Fruit fly (Drosophila melanogaster): ENCODE data around the gene CG15482.

CG15482 gene

DNA sequence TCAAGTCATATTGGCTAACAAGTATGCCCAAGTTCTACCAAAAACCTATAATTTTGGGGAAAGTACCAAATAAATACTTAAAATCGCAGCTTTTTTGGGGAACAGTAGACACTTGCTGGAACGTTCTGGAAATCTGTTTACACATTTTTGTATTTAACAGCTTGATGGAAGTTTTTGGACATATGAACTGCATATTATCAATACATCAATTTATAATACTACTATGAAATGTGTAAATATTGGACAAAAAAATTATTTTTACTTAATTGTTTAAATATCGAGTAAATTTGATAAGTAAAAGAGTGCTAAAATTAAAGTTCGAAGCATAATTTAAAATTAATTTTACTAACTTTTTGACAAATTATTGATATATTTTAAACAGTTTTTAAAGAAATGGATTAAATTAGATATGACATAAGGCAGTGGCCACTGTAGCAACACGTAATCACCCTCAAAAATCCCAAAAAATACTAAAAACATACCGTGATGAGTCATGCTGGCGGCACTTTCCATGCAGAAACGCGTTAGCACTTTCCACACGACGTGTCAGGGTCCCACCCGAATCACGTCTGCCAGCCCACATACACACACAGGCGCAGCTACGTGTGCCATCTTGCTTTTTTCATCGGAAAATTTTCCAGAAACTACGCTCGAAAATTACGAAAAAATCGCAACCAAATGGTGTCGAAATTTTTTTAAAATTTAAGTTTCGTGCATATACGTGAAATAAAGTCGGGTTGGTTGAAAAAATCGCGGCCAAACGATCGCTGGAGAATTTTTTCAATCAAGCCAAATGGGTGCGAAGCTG lies 46.4 kb downstream of the CG15482 start, which contains the start of gene Sirt1 (continued):
- TF ChIP-seq CG2120 (GFP tag; optimal IDR thresholded peaks at IDR 0.05): peak; percentile 85
- peak; percentile 51 for TF ChIP-seq CG7928 (GFP tag; optimal IDR thresholded peaks at IDR 0.05)
- TF ChIP-seq inv (GFP tag; IDR thresholded peaks at IDR 0.05; ENCODE audit: partially characterized antibody): no peak
- TF ChIP-seq CG2202 (tag; optimal IDR thresholded peaks at IDR 0.05): peak; percentile 40
- TF ChIP-seq fru (optimal IDR thresholded peaks at IDR 0.05): no peak
- TF ChIP-seq HLH3B (GFP tag; IDR thresholded peaks at IDR 0.05): peak; percentile 63; the same call in 1 of the 2 replicates
- TF ChIP-seq sens (GFP tag): peak; percentile 91
- TF ChIP-seq Fer1 (GFP tag; optimal IDR thresholded peaks at IDR 0.05): peak; percentile 65
- TF ChIP-seq CG17361 (GFP tag; IDR thresholded peaks at IDR 0.05): peak; percentile 98
- peak; percentile 64 for TF ChIP-seq CG2875 (GFP tag; optimal IDR thresholded peaks at IDR 0.05)
- TF ChIP-seq CG34376 (GFP tag; optimal IDR thresholded peaks at IDR 0.05): peak; percentile 43
- TF ChIP-seq mam (GFP tag; optimal IDR thresholded peaks at IDR 0.05): peak; percentile 59
- peak; percentile 29; the same call in 1 of the 2 replicates for TF ChIP-seq CG5953 (GFP tag; IDR thresholded peaks at IDR 0.05)
- peak; percentile 67; the same call in 2 of the 3 replicates for TF ChIP-seq CG11456 (GFP tag; IDR thresholded peaks at IDR 0.05)
- TF ChIP-seq CG10654 (GFP tag; optimal IDR thresholded peaks at IDR 0.05): peak; percentile 76
- no peak for TF ChIP-seq en (GFP tag; optimal IDR thresholded peaks at IDR 0.05)
- TF ChIP-seq twi (tag; optimal IDR thresholded peaks at IDR 0.05): peak; percentile 87
- peak; percentile 92 for TF ChIP-seq Hr3 (GFP tag; optimal IDR thresholded peaks at IDR 0.05)
- TF ChIP-seq CG14441 (GFP tag; IDR thresholded peaks at IDR 0.05): peak; percentile 75
- TF ChIP-seq z (GFP tag; IDR thresholded peaks at IDR 0.05): peak; percentile 8; the same call in 1 of the 3 replicates
- TF ChIP-seq MTF-1 (GFP tag; optimal IDR thresholded peaks at IDR 0.05; ENCODE audit: borderline replicate concordance): peak; percentile 67
- TF ChIP-seq CG1603 (tag; optimal IDR thresholded peaks at IDR 0.05): no peak
- no peak for TF ChIP-seq Hey (tag; optimal IDR thresholded peaks at IDR 0.05)
- TF ChIP-seq CG17359 (tag; optimal IDR thresholded peaks at IDR 0.05): peak; percentile 71
- no peak for TF ChIP-seq cad (GFP tag; optimal IDR thresholded peaks at IDR 0.05)
- 0 out of 2 replicates have a peak, but pooled peaks have one; percentile 38 for TF ChIP-seq CG1024 (GFP tag; IDR thresholded peaks at IDR 0.05)
- TF ChIP-seq pzg (GFP tag; optimal IDR thresholded peaks at IDR 0.05): peak; percentile 56
- peak; percentile 43 for TF ChIP-seq Ravus (GFP tag; IDR thresholded peaks at IDR 0.05)
- peak; percentile 96 for TF ChIP-seq CG30403 (GFP tag; optimal IDR thresholded peaks at IDR 0.05)
- no peak for TF ChIP-seq MBD-R2 (GFP tag; IDR thresholded peaks at IDR 0.05)
- peak; percentile 61; the same call in 1 of the 2 replicates for TF ChIP-seq Awh (GFP tag; IDR thresholded peaks at IDR 0.05)
- TF ChIP-seq jigr1 (GFP tag; IDR thresholded peaks at IDR 0.05): peak; percentile 70; the same call in 1 of the 3 replicates
- TF ChIP-seq ken (GFP tag; IDR thresholded peaks at IDR 0.05): peak; percentile 64; the same call in 1 of the 3 replicates
- no peak for TF ChIP-seq tna (GFP tag; IDR thresholded peaks at IDR 0.05; ENCODE audit: partially characterized antibody)
- TF ChIP-seq toy (GFP tag; IDR thresholded peaks at IDR 0.05): no peak; the same call in 1 of the 2 replicates
- peak; percentile 61; the same call in 1 of the 2 replicates for TF ChIP-seq sob (GFP tag; IDR thresholded peaks at IDR 0.05)
- peak; percentile 84 for TF ChIP-seq tin (GFP tag; optimal IDR thresholded peaks at IDR 0.05)
- TF ChIP-seq jumu (GFP tag; optimal IDR thresholded peaks at IDR 0.05): peak; percentile 22
- peak; percentile 87 for TF ChIP-seq phol (tag; optimal IDR thresholded peaks at IDR 0.05)
- peak; percentile 48 for TF ChIP-seq gro (GFP tag; optimal IDR thresholded peaks at IDR 0.05)
- TF ChIP-seq Fer3 (tag; optimal IDR thresholded peaks at IDR 0.05): peak; percentile 78
- peak; percentile 39; the same call in 1 of the 2 replicates for TF ChIP-seq peb (GFP tag; IDR thresholded peaks at IDR 0.05)
- peak; percentile 61 for TF ChIP-seq CG10366 (GFP tag; IDR thresholded peaks at IDR 0.05)
- peak; percentile 39 for TF ChIP-seq CG8359 (GFP tag; optimal IDR thresholded peaks at IDR 0.05; ENCODE audit: borderline replicate concordance)
- no peak for TF ChIP-seq bigmax (GFP tag; optimal IDR thresholded peaks at IDR 0.05)
- no peak for TF ChIP-seq ac (GFP tag; optimal IDR thresholded peaks at IDR 0.05)
- TF ChIP-seq Antp (GFP tag; optimal IDR thresholded peaks at IDR 0.05): peak; percentile 31
- peak; percentile 53 for TF ChIP-seq HLH54F (GFP tag; optimal IDR thresholded peaks at IDR 0.05)
- TF ChIP-seq CG4730 (GFP tag; IDR thresholded peaks at IDR 0.05): peak; percentile 67
- 0 out of 2 replicates have a peak, but pooled peaks have one; percentile 27 for TF ChIP-seq gt (GFP tag; IDR thresholded peaks at IDR 0.05)

Data from whole organism, embryonic.